Worm (Caenorhabditis elegans) whole organism, early embryonic: ENCODE data around the gene sre-47.

ENCODE experiments used
- ama-1 ChIP-seq: fragments of 150-350 bp; optimal IDR thresholded peaks from 2 replicates; lab custom pipeline; 2014
- ets-7 ChIP-seq: sonication (generic microtip); optimal IDR thresholded peaks from 2 replicates; lab custom pipeline; 2016; ENCODE audit warnings: missing genotype, missing genetic modification characterization, missing compliant biosample characterization
- sea-1 ChIP-seq: fragments of 200-800 bp; sonication (Bioruptor generic); conservative IDR thresholded peaks from 2 replicates; pipeline ENCODE4 v1.3.6; 2022; ENCODE audit warnings: missing genetic modification characterization, missing compliant biosample characterization

- no peak for TF ChIP-seq ets-7 (tag; lab: Kevin White, UChicago)
- TF ChIP-seq sea-1 = no peak
- no peak for TF ChIP-seq ama-1 (lab: Kevin White, UChicago)
Measured at ce11 chrII:13994934-13995333, 10.5 kb upstream of the sre-47 start, which contains the start of gene Y39G8B.7.
